Fruit fly (Drosophila melanogaster): ENCODE measurements around the gene CG13144.

DNA sequence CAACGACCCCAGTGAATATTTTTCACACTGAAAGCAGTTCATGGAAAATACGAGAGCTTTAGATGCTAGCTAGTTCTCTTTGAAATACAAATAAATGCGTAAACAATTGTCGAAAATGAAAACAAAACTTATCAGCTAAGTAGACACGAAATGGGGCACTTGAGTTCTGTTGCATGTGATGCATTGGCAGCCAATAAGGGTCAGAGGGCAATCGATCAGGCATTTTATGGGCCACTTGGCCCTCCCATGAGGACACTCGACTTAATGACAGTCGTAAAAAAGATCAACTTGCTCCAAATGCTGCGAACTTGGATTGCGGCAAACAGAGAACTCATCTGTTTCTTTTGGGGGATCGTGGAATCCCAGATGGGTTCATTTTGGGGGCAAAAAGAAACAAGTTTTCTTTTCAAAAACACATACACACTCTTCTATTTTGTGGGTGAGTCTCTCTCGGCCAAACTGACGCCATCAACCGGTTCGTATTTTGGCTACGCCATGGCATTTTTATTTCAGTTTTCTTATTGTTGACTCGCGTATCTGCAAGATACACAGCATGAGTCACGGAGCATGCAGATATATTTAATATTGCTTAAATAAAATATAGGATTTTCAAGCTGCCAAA, 12.2 kb upstream of the CG13144 start:
- no peak for TF ChIP-seq Sin3A (optimal IDR thresholded peaks at IDR 0.05)
- no peak for TF ChIP-seq h (optimal IDR thresholded peaks at IDR 0.05)
- TF ChIP-seq Myc (optimal IDR thresholded peaks at IDR 0.05), result no peak
- no peak for TF ChIP-seq ttk (optimal IDR thresholded peaks at IDR 0.05)
- no peak for TF ChIP-seq psq (optimal IDR thresholded peaks at IDR 0.05)

Data from Kc167 (cell line).